In genomic region chr3R:28913890-28914750, dm6 we compare ENCODE assay signal across 4 fruit fly cellular contexts.
A peak's percentile ranks its signal among the peaks of the same experiment; 100 is the strongest.
TF ChIP-seq lines count a peak whose summit lies in the region.

No protein-coding gene starts in this region.

- no peak for TF ChIP-seq CTCF in whole organism, embryonic (GFP tag; optimal IDR thresholded peaks at IDR 0.05; lab: Kevin White, UChicago)

TF ChIP-seq in whole organism, embryonic, 481 proteins besides CTCF, POLR2A, EP300 and RAD21:
- TF ChIP-seq CG10543 (GFP tag; optimal IDR thresholded peaks at IDR 0.05; lab: Kevin White, UChicago) (peak; percentile 31), slbo (GFP tag; IDR thresholded peaks at IDR 0.05; lab: Robert Waterston, UW) (peak; percentile 23; the same call in 1 of the 2 replicates), HHEX (GFP tag; optimal IDR thresholded peaks at IDR 0.05; lab: Kevin White, UChicago) (no peak), CG17802 (tag; optimal IDR thresholded peaks at IDR 0.05; lab: Kevin White, UChicago) (no peak), so (GFP tag; IDR thresholded peaks at IDR 0.05; lab: Robert Waterston, UW) (0 out of 3 replicates have a peak, but pooled peaks have one; percentile 12), CG4730 (GFP tag; IDR thresholded peaks at IDR 0.05; lab: Robert Waterston, UW) (no peak), nom (GFP tag; optimal IDR thresholded peaks at IDR 0.05; lab: Kevin White, UChicago) (peak; percentile 67), Med (GFP tag; lab: Kevin White, UChicago) (peak; percentile 2), unc-4 (GFP tag; IDR thresholded peaks at IDR 0.05; lab: Robert Waterston, UW; ENCODE audit: partially characterized antibody) (no peak), Stat92E (GFP tag; optimal IDR thresholded peaks at IDR 0.05; lab: Kevin White, UChicago) (no peak), tna (GFP tag; IDR thresholded peaks at IDR 0.05; lab: Robert Waterston, UW; ENCODE audit: partially characterized antibody) (no peak), zen2 (GFP tag; IDR thresholded peaks at IDR 0.05; lab: Robert Waterston, UW; ENCODE audit: partially characterized antibody) (no peak), sd (tag; optimal IDR thresholded peaks at IDR 0.05; lab: Kevin White, UChicago) (peak; percentile 50), CG1647 (GFP tag; optimal IDR thresholded peaks at IDR 0.05; lab: Kevin White, UChicago) (no peak), bcd (GFP tag; optimal IDR thresholded peaks at IDR 0.05; lab: Kevin White, UChicago) (no peak), twi (tag; optimal IDR thresholded peaks at IDR 0.05; lab: Kevin White, UChicago) (peak; percentile 10), CoRest (tag; optimal IDR thresholded peaks at IDR 0.05; lab: Kevin White, UChicago) (no peak), Ets65A (GFP tag; lab: Kevin White, UChicago) (peak; percentile 59), fd3F (GFP tag; optimal IDR thresholded peaks at IDR 0.05; lab: Kevin White, UChicago) (no peak), CG12769 (tag; optimal IDR thresholded peaks at IDR 0.05; lab: Kevin White, UChicago) (peak; percentile 79), sr (GFP tag; IDR thresholded peaks at IDR 0.05; lab: Robert Waterston, UW) (peak; percentile 95), CG18619 (GFP tag; optimal IDR thresholded peaks at IDR 0.05; lab: Kevin White, UChicago) (no peak), CG1832 (GFP tag; optimal IDR thresholded peaks at IDR 0.05; lab: Kevin White, UChicago) (peak; percentile 23)

TF ChIP-seq in whole organism, prepupa, 60 proteins besides CTCF, POLR2A, EP300 and RAD21:
- TF ChIP-seq eg (GFP tag; IDR thresholded peaks at IDR 0.05; lab: Robert Waterston, UW): peak; percentile 25; the same call in 1 of the 3 replicates
- peak; percentile 71 for TF ChIP-seq CG9139 (GFP tag; optimal IDR thresholded peaks at IDR 0.05; lab: Kevin White, UChicago)
- peak; percentile 4 for TF ChIP-seq CG3919 (GFP tag; optimal IDR thresholded peaks at IDR 0.05; lab: Kevin White, UChicago)
- TF ChIP-seq Lpt (GFP tag; optimal IDR thresholded peaks at IDR 0.05; lab: Kevin White, UChicago): no peak
- no peak for TF ChIP-seq Sox102F (GFP tag; optimal IDR thresholded peaks at IDR 0.05; lab: Kevin White, UChicago)
- peak; percentile 70 for TF ChIP-seq CG1621 (tag; optimal IDR thresholded peaks at IDR 0.05; lab: Kevin White, UChicago)
- peak in 1 of 2 experiments; percentile 69 for TF ChIP-seq ss (GFP tag; optimal IDR thresholded peaks at IDR 0.05; lab: Kevin White, UChicago)
- peak; percentile 36 for TF ChIP-seq net (GFP tag; optimal IDR thresholded peaks at IDR 0.05; lab: Kevin White, UChicago)
- peak; percentile 53 for TF ChIP-seq spab (GFP tag; optimal IDR thresholded peaks at IDR 0.05; lab: Kevin White, UChicago)
- TF ChIP-seq CG6163 (GFP tag; IDR thresholded peaks at IDR 0.05; lab: Robert Waterston, UW): peak; percentile 61; the same call in 2 of the 3 replicates
- TF ChIP-seq CG3032 (tag; optimal IDR thresholded peaks at IDR 0.05; lab: Kevin White, UChicago): peak; percentile 58
- no peak for TF ChIP-seq CG15336 (GFP tag; IDR thresholded peaks at IDR 0.05; lab: Robert Waterston, UW)
- peak; percentile 71 for TF ChIP-seq Ets96B (tag; optimal IDR thresholded peaks at IDR 0.05; lab: Kevin White, UChicago)
- TF ChIP-seq CG6276 (GFP tag; optimal IDR thresholded peaks at IDR 0.05; lab: Kevin White, UChicago): peak; percentile 74
- TF ChIP-seq salr (GFP tag; optimal IDR thresholded peaks at IDR 0.05; lab: Kevin White, UChicago): peak in 1 of 2 experiments; percentile 58
- no peak for TF ChIP-seq Eip93F (GFP tag; optimal IDR thresholded peaks at IDR 0.05; lab: Kevin White, UChicago)
- peak; percentile 64 for TF ChIP-seq Sox14 (GFP tag; optimal IDR thresholded peaks at IDR 0.05; lab: Kevin White, UChicago)
- peak; percentile 73 for TF ChIP-seq dsx (GFP tag; optimal IDR thresholded peaks at IDR 0.05; lab: Kevin White, UChicago; ENCODE audit: poor library complexity, severe bottlenecking)
- TF ChIP-seq CG34406 (GFP tag; optimal IDR thresholded peaks at IDR 0.05; lab: Kevin White, UChicago): no peak
- peak; percentile 4 for TF ChIP-seq CG6854 (GFP tag; optimal IDR thresholded peaks at IDR 0.05; lab: Kevin White, UChicago)
- peak; percentile 49; the same call in 1 of the 3 replicates for TF ChIP-seq CG8119 (GFP tag; IDR thresholded peaks at IDR 0.05; lab: Robert Waterston, UW)
- no peak for TF ChIP-seq esn (GFP tag; optimal IDR thresholded peaks at IDR 0.05; lab: Kevin White, UChicago)
- TF ChIP-seq CG16779 (tag; optimal IDR thresholded peaks at IDR 0.05; lab: Kevin White, UChicago): peak; percentile 37

TF ChIP-seq in whole organism, pupa, 21 proteins besides CTCF, POLR2A, EP300 and RAD21:
- TF ChIP-seq rn (GFP tag; IDR thresholded peaks at IDR 0.05; lab: Robert Waterston, UW) (no peak), Pif1A (GFP tag; optimal IDR thresholded peaks at IDR 0.05; lab: Kevin White, UChicago) (peak; percentile 49), CG13204 (GFP tag; optimal IDR thresholded peaks at IDR 0.05; lab: Kevin White, UChicago) (peak; percentile 76), gl (tag; optimal IDR thresholded peaks at IDR 0.05; lab: Kevin White, UChicago) (peak; percentile 90), Snoo (tag; optimal IDR thresholded peaks at IDR 0.05; lab: Kevin White, UChicago) (no peak), Pif1B (GFP tag; optimal IDR thresholded peaks at IDR 0.05; lab: Kevin White, UChicago) (no peak), CG9948 (tag; optimal IDR thresholded peaks at IDR 0.05; lab: Kevin White, UChicago) (no peak), CG8159 (tag; optimal IDR thresholded peaks at IDR 0.05; lab: Kevin White, UChicago) (peak; percentile 53), CG34367 (tag; optimal IDR thresholded peaks at IDR 0.05; lab: Kevin White, UChicago) (peak; percentile 59), fd96Ca (GFP tag; IDR thresholded peaks at IDR 0.05; lab: Robert Waterston, UW) (no peak), CG17806 (tag; optimal IDR thresholded peaks at IDR 0.05; lab: Kevin White, UChicago) (peak; percentile 48), Ets98B (GFP tag; IDR thresholded peaks at IDR 0.05; lab: Robert Waterston, UW) (no peak; the same call in 1 of the 2 replicates), CG32121 (GFP tag; IDR thresholded peaks at IDR 0.05; lab: Robert Waterston, UW) (no peak), EcR (GFP tag; optimal IDR thresholded peaks at IDR 0.05; lab: Kevin White, UChicago) (peak; percentile 89), CG10348 (GFP tag; IDR thresholded peaks at IDR 0.05; lab: Robert Waterston, UW) (no peak), CG4496 (GFP tag; IDR thresholded peaks at IDR 0.05; lab: Robert Waterston, UW) (no peak), D1 (tag; optimal IDR thresholded peaks at IDR 0.05; lab: Kevin White, UChicago) (no peak), CG8301 (tag; optimal IDR thresholded peaks at IDR 0.05; lab: Kevin White, UChicago) (no peak), CG12605 (GFP tag; IDR thresholded peaks at IDR 0.05; lab: Robert Waterston, UW) (peak; percentile 71; the same call in 1 of the 2 replicates), CG15710 (tag; optimal IDR thresholded peaks at IDR 0.05; lab: Kevin White, UChicago) (peak; percentile 63), CG14655 (GFP tag; optimal IDR thresholded peaks at IDR 0.05; lab: Kevin White, UChicago) (peak; percentile 72)

TF ChIP-seq in whole organism, wandering third instar larva, 38 proteins besides CTCF, POLR2A, EP300 and RAD21:
- TF ChIP-seq HLH106 (tag; optimal IDR thresholded peaks at IDR 0.05; lab: Kevin White, UChicago) (no peak), Rel (GFP tag; optimal IDR thresholded peaks at IDR 0.05; lab: Kevin White, UChicago) (no peak), Rel (tag; optimal IDR thresholded peaks at IDR 0.05; lab: Kevin White, UChicago) (peak; percentile 92), br (GFP tag; optimal IDR thresholded peaks at IDR 0.05; lab: Kevin White, UChicago) (no peak), Hr78 (GFP tag; optimal IDR thresholded peaks at IDR 0.05; lab: Kevin White, UChicago) (no peak)

Comparison
In these comparisons a context has a peak if more than half of its experiments do, and no peak if none do; other contexts are left out.
1. Of the 7 proteins assayed by ChIP-seq in both whole organism, embryonic and whole organism, prepupa: peak only in whole organism, embryonic: none; only in whole organism, prepupa: CG16779 and CG6854; in both: none; in neither: 5.